Worm (Caenorhabditis elegans): ENCODE measurements around the gene popl-5.

popl-5 gene

DNA sequence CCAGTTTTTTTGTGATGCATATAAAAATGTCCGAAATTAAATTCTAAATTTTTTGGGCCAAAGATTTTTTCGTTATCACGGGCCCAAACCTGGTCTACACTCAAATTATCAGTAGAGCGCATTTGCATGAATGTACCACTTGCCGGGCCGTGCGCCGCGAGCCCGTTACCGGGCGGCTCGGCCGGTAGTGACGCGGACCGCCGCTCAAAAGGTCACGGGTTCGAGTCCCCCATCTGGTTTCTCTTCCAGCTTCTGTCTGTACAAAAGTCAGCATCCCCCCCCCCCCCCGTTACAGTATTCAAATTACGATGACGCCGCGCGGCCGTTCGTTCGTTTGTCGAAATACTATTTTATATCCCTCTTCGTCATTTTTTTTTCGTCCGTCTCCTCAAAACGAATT lies 9.8 kb downstream of the popl-5 start:
- TF ChIP-seq C06A6.2 (GFP tag; conservative IDR thresholded peaks at IDR 0.05) (no peak), egrh-3 (GFP tag; IDR thresholded peaks at IDR 0.05) (peak; percentile 62; the same call in 1 of the 2 replicates), nhr-90 (tag; optimal IDR thresholded peaks at IDR 0.05) (no peak), ceh-58 (GFP tag; IDR thresholded peaks at IDR 0.05) (0 out of 2 replicates have a peak, but pooled peaks have one; percentile 39), ztf-6 (GFP tag; IDR thresholded peaks at IDR 0.05) (no peak), zfh-2 (GFP tag; conservative IDR thresholded peaks at IDR 0.05) (peak; percentile 75), mcd-1 (GFP tag; IDR thresholded peaks at IDR 0.05) (0 out of 2 replicates have a peak, but pooled peaks have one; percentile 15), C17E4.6 (GFP tag; IDR thresholded peaks at IDR 0.05) (no peak)

- TF ChIP-seq zfh-2 (GFP tag; conservative IDR thresholded peaks at IDR 0.05): peak; percentile 75
- TF ChIP-seq sdz-38 (tag; optimal IDR thresholded peaks at IDR 0.05): no peak
- TF ChIP-seq T26A5.8 (tag; optimal IDR thresholded peaks at IDR 0.05): no peak
- TF ChIP-seq F39B2.1 (GFP tag; IDR thresholded peaks at IDR 0.05): no peak
- no peak for TF ChIP-seq Y79H2A.3 (GFP tag; conservative IDR thresholded peaks at IDR 0.05)
- no peak for TF ChIP-seq K11D2.4 (GFP tag; IDR thresholded peaks at IDR 0.05)
- no peak for TF ChIP-seq T07F8.4 (tag; optimal IDR thresholded peaks at IDR 0.05)
- peak; percentile 49; the same call in 1 of the 2 replicates for TF ChIP-seq egrh-3 (GFP tag; IDR thresholded peaks at IDR 0.05)
- no peak for TF ChIP-seq attf-6 (GFP tag; IDR thresholded peaks at IDR 0.05)
These were observed 12.4 kb downstream of the popl-5 start for ce11 chrIII:11474674-11475306.

DNA sequence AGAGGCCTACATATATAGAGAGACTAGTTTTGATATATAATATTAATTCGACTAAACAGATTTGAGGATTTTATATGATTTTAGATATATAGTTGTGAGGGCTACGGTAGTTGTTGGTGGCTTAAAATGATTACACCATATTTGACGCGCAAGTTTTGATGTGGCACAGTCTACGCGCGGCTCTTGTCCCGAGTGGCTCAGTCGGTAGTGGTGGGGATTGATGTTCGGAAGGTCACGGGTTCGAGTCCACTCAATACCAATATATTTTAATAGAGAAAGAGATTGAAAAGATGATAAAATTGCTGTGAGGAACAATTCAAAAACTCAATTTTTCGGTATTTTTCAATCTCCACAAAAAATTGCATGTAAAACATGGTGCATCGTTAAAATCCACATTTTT lies 14.3 kb downstream of the popl-5 start:
- TF ChIP-seq tbp1 (GFP tag; optimal IDR thresholded peaks at IDR 0.05) (peak; percentile 75), rpc-1 (optimal IDR thresholded peaks at IDR 0.05) (peak; percentile 29), rpc-1 (tag; optimal IDR thresholded peaks at IDR 0.05) (peak; percentile 62), B0261.1 (tag; optimal IDR thresholded peaks at IDR 0.05) (peak; percentile 48), aptf-2 (GFP tag; conservative IDR thresholded peaks at IDR 0.05) (no peak), F33H1.4 (GFP tag; IDR thresholded peaks at IDR 0.05) (no peak), T26A5.8 (tag; optimal IDR thresholded peaks at IDR 0.05) (no peak)

DNA sequence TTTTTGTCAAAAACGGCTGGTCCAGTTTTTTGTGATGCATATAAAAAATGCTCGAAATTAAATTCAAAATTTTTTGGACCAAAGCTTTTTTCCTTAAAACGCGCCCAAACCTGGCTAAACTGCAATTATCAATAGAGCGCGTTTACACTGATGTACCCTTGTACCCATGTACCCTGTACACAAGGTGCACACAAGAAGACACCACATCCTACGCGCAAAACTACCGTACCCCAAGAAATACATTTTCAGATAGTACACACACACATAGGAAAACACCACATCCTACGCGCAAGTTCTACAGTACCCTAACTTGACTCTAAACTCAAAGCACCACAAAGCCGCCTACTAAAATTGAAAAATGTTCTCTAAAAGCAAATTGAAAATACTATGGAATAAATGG lies 15.8 kb downstream of the popl-5 start:
- TF ChIP-seq ztf-6 (GFP tag; IDR thresholded peaks at IDR 0.05): no peak
- 0 out of 2 replicates have a peak, but pooled peaks have one; percentile 22 for TF ChIP-seq hmg-1.2 (GFP tag; IDR thresholded peaks at IDR 0.05)
- TF ChIP-seq lag-1 (GFP tag; IDR thresholded peaks at IDR 0.05): no peak
- no peak for TF ChIP-seq mel-28 (tag; optimal IDR thresholded peaks at IDR 0.05; ENCODE audit: borderline replicate concordance)
- 0 out of 2 replicates have a peak, but pooled peaks have one; percentile 20 for TF ChIP-seq mcd-1 (GFP tag; IDR thresholded peaks at IDR 0.05)
- TF ChIP-seq dox-1 (GFP tag; IDR thresholded peaks at IDR 0.05): no peak

ce11 chrIII:11470311-11470858 lies 16.8 kb downstream of the popl-5 start, which contains the start of gene bed-2:
TSS of gene bed-2 (minus strand) at chrIII:11470808.
- TF ChIP-seq egl-18 (GFP tag; IDR thresholded peaks at IDR 0.05) (no peak), ceh-91 (GFP tag; IDR thresholded peaks at IDR 0.05) (no peak), nfyb-1 (GFP tag; IDR thresholded peaks at IDR 0.05) (peak; percentile 86)

Data from whole organism, young adult.